Fruit fly (Drosophila melanogaster) whole organism, embryonic: ENCODE results near the gene CG8173.

Source experiments
- Asciz ChIP-seq: fragments of 200-800 bp; sonication (Bioruptor generic); optimal IDR thresholded peaks from 2 replicates; lab custom pipeline; 2017; ENCODE audit warnings: missing biosample characterization, mild to moderate bottlenecking, missing genetic modification characterization, missing genetic modification reagents
- Blimp-1 ChIP-seq: fragments of 200-800 bp; sonication (Bioruptor generic); optimal IDR thresholded peaks from 3 replicates; lab custom pipeline; 2018; ENCODE audit warnings: missing biosample characterization, missing genetic modification characterization, mild to moderate bottlenecking, moderate library complexity, missing genetic modification reagents
- CG11398 ChIP-seq: fragments of 200-800 bp; sonication (Bioruptor generic); optimal IDR thresholded peaks from 2 replicates; lab custom pipeline; 2016; ENCODE audit warnings: missing biosample characterization, missing genetic modification characterization
- CG12219 ChIP-seq: fragments of 200-800 bp; sonication (Bioruptor generic); optimal IDR thresholded peaks from 3 replicates; lab custom pipeline; 2018; ENCODE audit warnings: missing biosample characterization, mild to moderate bottlenecking, missing genetic modification characterization
- CG12659 ChIP-seq: fragments of 200-800 bp; sonication (Bioruptor generic); optimal IDR thresholded peaks from 3 replicates; lab custom pipeline; 2017; ENCODE audit warnings: mild to moderate bottlenecking, missing biosample characterization, missing genetic modification reagents, missing genetic modification characterization
- CG15011 ChIP-seq: fragments of 200-800 bp; sonication (Bioruptor generic); optimal IDR thresholded peaks from 3 replicates; lab custom pipeline; 2018; ENCODE audit warnings: missing biosample characterization, mild to moderate bottlenecking, missing genetic modification characterization
- CG16779 ChIP-seq: fragments of 200-800 bp; sonication (Bioruptor generic); IDR thresholded peaks from 2 replicates; pipeline ENCODE4 v1.3.6; 2022; ENCODE audit warnings: missing biosample characterization, missing genetic modification characterization
- CG16813 ChIP-seq: fragments of 200-800 bp; sonication (Bioruptor generic); IDR thresholded peaks from 3 replicates; pipeline ENCODE4 v1.3.6; 2022; ENCODE audit warnings: missing biosample characterization, missing genetic modification characterization; ENCODE audit not compliant: partially characterized antibody
- CG16863 ChIP-seq: fragments of 200-800 bp; sonication (Bioruptor generic); optimal IDR thresholded peaks from 3 replicates; lab custom pipeline; 2016; ENCODE audit warnings: missing biosample characterization, missing genetic modification characterization
- CG17186 ChIP-seq: fragments of 200-800 bp; sonication (Bioruptor generic); optimal IDR thresholded peaks from 3 replicates; lab custom pipeline; 2017; ENCODE audit warnings: missing biosample characterization, missing genetic modification reagents, missing genetic modification characterization
- CG17359 ChIP-seq: fragments of 200-800 bp; sonication (Bioruptor generic); optimal IDR thresholded peaks from 3 replicates; lab custom pipeline; 2018; ENCODE audit warnings: missing biosample characterization, mild to moderate bottlenecking, missing genetic modification characterization, moderate library complexity
- CG17361 ChIP-seq: fragments of 200-800 bp; sonication (Bioruptor generic); IDR thresholded peaks from 3 replicates; pipeline ENCODE4 v1.3.6; 2022; ENCODE audit warnings: missing biosample characterization, missing genetic modification characterization
- CG17385 ChIP-seq: fragments of 200-800 bp; sonication (Bioruptor generic); optimal IDR thresholded peaks from 3 replicates; lab custom pipeline; 2018; ENCODE audit warnings: missing biosample characterization, mild to moderate bottlenecking, missing genetic modification characterization
- CG1792 ChIP-seq: fragments of 200-800 bp; sonication (Bioruptor generic); optimal IDR thresholded peaks from 2 replicates; lab custom pipeline; 2016; ENCODE audit warnings: missing biosample characterization, missing genetic modification characterization
- CG2120 ChIP-seq: fragments of 200-800 bp; sonication (Bioruptor generic); optimal IDR thresholded peaks from 3 replicates; lab custom pipeline; 2016; ENCODE audit warnings: missing biosample characterization, missing genetic modification characterization
- CG32532 ChIP-seq: fragments of 200-800 bp; sonication (Bioruptor generic); IDR thresholded peaks from 2 replicates; pipeline ENCODE4 v1.3.6; 2022; ENCODE audit warnings: missing biosample characterization, missing genetic modification characterization
- CG34224 ChIP-seq: fragments of 200-800 bp; sonication (Bioruptor generic); IDR thresholded peaks from 3 replicates; pipeline ENCODE4 v1.3.6; 2022; ENCODE audit warnings: missing biosample characterization, missing genetic modification characterization; ENCODE audit not compliant: partially characterized antibody
- CG3838 ChIP-seq: fragments of 200-800 bp; sonication (Bioruptor generic); optimal IDR thresholded peaks from 3 replicates; lab custom pipeline; 2016; ENCODE audit warnings: missing biosample characterization, missing genetic modification characterization
- CG6791 ChIP-seq: fragments of 200-800 bp; sonication (Bioruptor generic); IDR thresholded peaks from 3 replicates; pipeline ENCODE4 v1.3.6; 2022; ENCODE audit warnings: missing biosample characterization, missing genetic modification characterization; ENCODE audit not compliant: partially characterized antibody
- CG7745 ChIP-seq: fragments of 200-800 bp; sonication (Bioruptor generic); optimal IDR thresholded peaks from 2 replicates; lab custom pipeline; 2018; ENCODE audit warnings: missing biosample characterization, mild to moderate bottlenecking, missing genetic modification characterization, moderate library complexity
- CG8388 ChIP-seq: fragments of 200-800 bp; sonication (Bioruptor generic); optimal IDR thresholded peaks from 2 replicates; lab custom pipeline; 2019; ENCODE audit warnings: missing biosample characterization, mild to moderate bottlenecking, missing genetic modification characterization, moderate library complexity
- CG9797 ChIP-seq: fragments of 200-800 bp; sonication (Bioruptor generic); optimal IDR thresholded peaks from 3 replicates; lab custom pipeline; 2018; ENCODE audit warnings: missing biosample characterization, mild to moderate bottlenecking, missing genetic modification characterization
- CHES-1-like ChIP-seq: fragments of 200-800 bp; sonication (Bioruptor generic); optimal IDR thresholded peaks from 2 replicates; lab custom pipeline; 2016; ENCODE audit warnings: missing biosample characterization, missing genetic modification characterization
- CoRest ChIP-seq: fragments of 200-800 bp; sonication (Bioruptor generic); optimal IDR thresholded peaks from 3 replicates; lab custom pipeline; 2018; ENCODE audit warnings: missing biosample characterization, mild to moderate bottlenecking, missing genetic modification characterization, moderate library complexity
- Dip3 ChIP-seq: fragments of 200-800 bp; sonication (Bioruptor generic); optimal IDR thresholded peaks from 3 replicates; lab custom pipeline; 2016; ENCODE audit warnings: missing biosample characterization, missing genetic modification characterization
- HLH4C ChIP-seq: fragments of 200-800 bp; sonication (Bioruptor generic); IDR thresholded peaks from 3 replicates; pipeline ENCODE4 v1.3.6; 2022; ENCODE audit warnings: missing biosample characterization, missing genetic modification characterization; ENCODE audit not compliant: partially characterized antibody
- HmgZ ChIP-seq: fragments of 200-800 bp; sonication (Bioruptor generic); optimal IDR thresholded peaks from 2 replicates; lab custom pipeline; 2018; ENCODE audit warnings: missing biosample characterization, mild to moderate bottlenecking, missing genetic modification characterization
- Hr51 ChIP-seq, 2 experiments: fragments of 200-800 bp; sonication (Bioruptor generic); optimal IDR thresholded peaks; 2 replicates in 1 of 2; 3 replicates in 1 of 2; lab custom pipeline; 2016 to 2018; ENCODE audit warnings: missing biosample characterization in 2 of 2, missing genetic modification characterization in 2 of 2, mild to moderate bottlenecking in 1 of 2, moderate library complexity in 1 of 2
- Spps ChIP-seq: fragments of 200-800 bp; sonication (Bioruptor generic); optimal IDR thresholded peaks from 2 replicates; lab custom pipeline; 2018; ENCODE audit warnings: missing biosample characterization, mild to moderate bottlenecking, missing genetic modification characterization
- dmrt11E ChIP-seq: fragments of 200-800 bp; sonication (Bioruptor generic); optimal IDR thresholded peaks from 3 replicates; lab custom pipeline; 2018; ENCODE audit warnings: missing biosample characterization, mild to moderate bottlenecking, missing genetic modification characterization, moderate library complexity
- dysf ChIP-seq: fragments of 200-800 bp; sonication (Bioruptor generic); IDR thresholded peaks from 3 replicates; pipeline ENCODE4 v1.3.6; 2022; ENCODE audit warnings: missing biosample characterization, missing genetic modification characterization
- fd102C ChIP-seq: fragments of 200-800 bp; sonication (Bioruptor generic); optimal IDR thresholded peaks from 2 replicates; lab custom pipeline; 2018; ENCODE audit warnings: missing biosample characterization, mild to moderate bottlenecking, missing genetic modification characterization, moderate library complexity
- hkb ChIP-seq, 2 experiments: fragments of 200-800 bp in 1 of 2; fragments of >200 bp in 1 of 2; sonication (Bioruptor generic) in 1 of 2; IDR thresholded peaks in 1 of 2; optimal IDR thresholded peaks in 1 of 2; 2 replicates each; pipeline versions ENCODE4 v1.3.6 to Lab custom; 2017 to 2022; ENCODE audit warnings: missing biosample characterization in 1 of 2, missing genetic modification characterization in 1 of 2
- ind ChIP-seq: fragments of 200-800 bp; sonication (Bioruptor generic); optimal IDR thresholded peaks from 3 replicates; lab custom pipeline; 2016; ENCODE audit warnings: missing biosample characterization, missing genetic modification characterization
- kay ChIP-seq: fragments of 200-800 bp; sonication (Bioruptor generic); optimal IDR thresholded peaks from 2 replicates; lab custom pipeline; 2016; ENCODE audit warnings: missing biosample characterization, missing genetic modification characterization
- knrl ChIP-seq: fragments of 200-800 bp; sonication (Bioruptor generic); IDR thresholded peaks from 3 replicates; pipeline ENCODE4 v1.3.6; 2022; ENCODE audit warnings: missing biosample characterization, missing genetic modification characterization; ENCODE audit not compliant: partially characterized antibody
- lbe ChIP-seq: fragments of 200-800 bp; sonication (Bioruptor generic); optimal IDR thresholded peaks from 2 replicates; lab custom pipeline; 2016; ENCODE audit warnings: missing biosample characterization, mild to moderate bottlenecking, missing genetic modification characterization
- lola ChIP-seq, 3 experiments: fragments of >200 bp in 2 of 3; fragments of 200-800 bp in 1 of 3; sonication (Bioruptor generic) in 1 of 3; optimal IDR thresholded peaks; 2 replicates each; lab custom pipeline; 2017 to 2019; ENCODE audit warnings: missing biosample characterization in 3 of 3, missing genetic modification characterization in 3 of 3, mild to moderate bottlenecking in 1 of 3, moderate library complexity in 1 of 3
- mirr ChIP-seq: fragments of 200-800 bp; sonication (Bioruptor generic); optimal IDR thresholded peaks from 3 replicates; lab custom pipeline; 2018; ENCODE audit warnings: missing biosample characterization, mild to moderate bottlenecking, missing genetic modification characterization
- otp ChIP-seq: fragments of 200-800 bp; sonication (Bioruptor generic); IDR thresholded peaks from 3 replicates; pipeline ENCODE4, ENCODE4 v1.3.6; 2022; ENCODE audit warnings: missing biosample characterization, missing genetic modification characterization
- psq ChIP-seq: fragments of 200-800 bp; sonication (Bioruptor generic); optimal IDR thresholded peaks from 2 replicates; lab custom pipeline; 2017; ENCODE audit warnings: missing biosample characterization, missing genetic modification characterization
- row ChIP-seq: fragments of 200-800 bp; sonication (Bioruptor generic); IDR thresholded peaks from 3 replicates; pipeline ENCODE4 v1.3.6; 2022; ENCODE audit warnings: missing biosample characterization, missing genetic modification characterization
- so ChIP-seq: fragments of 200-800 bp; sonication (Bioruptor generic); IDR thresholded peaks from 3 replicates; pipeline ENCODE4 v1.3.6; 2022; ENCODE audit warnings: missing biosample characterization, missing genetic modification characterization
- tin ChIP-seq: fragments of 200-800 bp; sonication (Bioruptor generic); optimal IDR thresholded peaks from 3 replicates; lab custom pipeline; 2016; ENCODE audit warnings: missing biosample characterization, missing genetic modification characterization
- trem ChIP-seq: fragments of 200-800 bp; optimal IDR thresholded peaks from 3 replicates; lab custom pipeline; 2019; ENCODE audit warnings: missing biosample characterization, mild to moderate bottlenecking, missing genetic modification characterization, moderate library complexity
- zf30C ChIP-seq: fragments of 200-800 bp; sonication (Bioruptor generic); optimal IDR thresholded peaks from 3 replicates; lab custom pipeline; 2018; ENCODE audit warnings: missing biosample characterization, mild to moderate bottlenecking, missing genetic modification characterization

CG8173 gene

dm6 chrX:17742592-17743364, 33.3 kb upstream of the CG8173 start (continued):
- no peak for TF ChIP-seq CG15011
- no peak for TF ChIP-seq CG3838
- TF ChIP-seq CG12219 (GFP tag; lab: Kevin White, UChicago), result peak; percentile 42
- TF ChIP-seq row (GFP tag; lab: Robert Waterston, UW), result no peak; the same call in 1 of the 3 replicates
- peak; percentile 3 for TF ChIP-seq Blimp-1
- 0 out of 3 replicates have a peak, but pooled peaks have one; percentile 24 for TF ChIP-seq otp (GFP tag; lab: Robert Waterston, UW)
- no peak for TF ChIP-seq CG1792 (GFP tag; lab: Kevin White, UChicago)
- TF ChIP-seq lola (GFP tag; optimal IDR thresholded peaks at IDR 0.05; lab: Kevin White, UChicago), result peak in 1 of 3 experiments; percentile 43
- peak; percentile 50 for TF ChIP-seq CoRest (tag; lab: Kevin White, UChicago)
- peak; percentile 41 for TF ChIP-seq CG17359 (tag; lab: Kevin White, UChicago)
- TF ChIP-seq CG34224 (GFP tag; lab: Robert Waterston, UW), result 0 out of 3 replicates have a peak, but pooled peaks have one; percentile 52
- no peak for TF ChIP-seq fd102C (GFP tag; lab: Kevin White, UChicago)
- peak; percentile 40 for TF ChIP-seq CG2120 (GFP tag; lab: Kevin White, UChicago)
- peak; percentile 38 for TF ChIP-seq CG12659 (GFP tag; lab: Kevin White, UChicago)
- TF ChIP-seq Hr51 (GFP tag; optimal IDR thresholded peaks at IDR 0.05; lab: Kevin White, UChicago), result peak in 1 of 2 experiments; percentile 61
- TF ChIP-seq CG8388 (GFP tag; lab: Kevin White, UChicago), result peak; percentile 14
- 0 out of 3 replicates have a peak, but pooled peaks have one; percentile 15 for TF ChIP-seq knrl (GFP tag; lab: Robert Waterston, UW)
- TF ChIP-seq psq, result no peak
- peak; percentile 7 for TF ChIP-seq tin (GFP tag; lab: Kevin White, UChicago)
- TF ChIP-seq zf30C (GFP tag; lab: Kevin White, UChicago), result peak; percentile 62
- TF ChIP-seq CG16779 (GFP tag; lab: Robert Waterston, UW), result no peak
- peak; percentile 9 for TF ChIP-seq CG9797
- peak; percentile 19 for TF ChIP-seq CG17385 (GFP tag; lab: Kevin White, UChicago)
- peak; percentile 60 for TF ChIP-seq lbe (GFP tag; lab: Kevin White, UChicago)
- no peak for TF ChIP-seq hkb (optimal IDR thresholded peaks at IDR 0.05; lab: Kevin White, UChicago)
- peak; percentile 62 for TF ChIP-seq hkb (GFP tag; IDR thresholded peaks at IDR 0.05; lab: Robert Waterston, UW)
- TF ChIP-seq CG16863 (GFP tag; lab: Kevin White, UChicago), result peak; percentile 26
- TF ChIP-seq ind, result peak; percentile 40
- TF ChIP-seq so (GFP tag; lab: Robert Waterston, UW), result 0 out of 3 replicates have a peak, but pooled peaks have one; percentile 42
- peak; percentile 42 for TF ChIP-seq dmrt11E
- no peak for TF ChIP-seq HmgZ (tag; lab: Kevin White, UChicago)
- no peak for TF ChIP-seq kay
- TF ChIP-seq CG16813, result peak; percentile 15; the same call in 1 of the 3 replicates
- TF ChIP-seq CG17186 (GFP tag; lab: Kevin White, UChicago), result no peak
- no peak for TF ChIP-seq CG11398 (GFP tag; lab: Kevin White, UChicago)
- TF ChIP-seq dysf (GFP tag; lab: Robert Waterston, UW), result peak; percentile 58; the same call in 2 of the 3 replicates
- no peak for TF ChIP-seq CHES-1-like
- TF ChIP-seq HLH4C (GFP tag; lab: Robert Waterston, UW), result 0 out of 3 replicates have a peak, but pooled peaks have one; percentile 23
- TF ChIP-seq Spps (tag; lab: Kevin White, UChicago), result peak; percentile 31
- no peak for TF ChIP-seq CG7745
- peak; percentile 58; the same call in 2 of the 3 replicates for TF ChIP-seq CG17361 (GFP tag; lab: Robert Waterston, UW)
- TF ChIP-seq CG32532 (GFP tag; lab: Robert Waterston, UW), result no peak
- TF ChIP-seq trem (tag; lab: Kevin White, UChicago), result peak; percentile 21
- TF ChIP-seq Asciz (GFP tag; lab: Kevin White, UChicago), result peak; percentile 56
- no peak for TF ChIP-seq mirr (GFP tag; lab: Kevin White, UChicago)
- peak; percentile 51; the same call in 1 of the 3 replicates for TF ChIP-seq CG6791 (GFP tag; lab: Robert Waterston, UW)
- no peak for TF ChIP-seq Dip3
